Worm (Caenorhabditis elegans) whole organism, L4/young adult: ENCODE results near the gene fozi-1.

ENCODE experiments used
- dao-5 ChIP-seq: sonication (generic microtip); optimal IDR thresholded peaks from 2 replicates; lab custom pipeline; 2016; ENCODE audit warnings: missing genotype, missing genetic modification characterization, moderate library complexity, missing compliant biosample characterization
- him-1 ChIP-seq: sonication (generic microtip); optimal IDR thresholded peaks from 2 replicates; lab custom pipeline; 2016; ENCODE audit warnings: missing genotype, missing genetic modification reagents, missing genetic modification characterization, missing compliant biosample characterization

ce11 chrIII:9288540-9288939, 7.0 kb downstream of the fozi-1 start:
- no peak for TF ChIP-seq dao-5 (tag; lab: Kevin White, UChicago)
- no peak for TF ChIP-seq him-1 (tag; lab: Kevin White, UChicago)
